Fruit fly (Drosophila melanogaster): ENCODE measurements around the gene CG11977.

Gene CG11977

DNA sequence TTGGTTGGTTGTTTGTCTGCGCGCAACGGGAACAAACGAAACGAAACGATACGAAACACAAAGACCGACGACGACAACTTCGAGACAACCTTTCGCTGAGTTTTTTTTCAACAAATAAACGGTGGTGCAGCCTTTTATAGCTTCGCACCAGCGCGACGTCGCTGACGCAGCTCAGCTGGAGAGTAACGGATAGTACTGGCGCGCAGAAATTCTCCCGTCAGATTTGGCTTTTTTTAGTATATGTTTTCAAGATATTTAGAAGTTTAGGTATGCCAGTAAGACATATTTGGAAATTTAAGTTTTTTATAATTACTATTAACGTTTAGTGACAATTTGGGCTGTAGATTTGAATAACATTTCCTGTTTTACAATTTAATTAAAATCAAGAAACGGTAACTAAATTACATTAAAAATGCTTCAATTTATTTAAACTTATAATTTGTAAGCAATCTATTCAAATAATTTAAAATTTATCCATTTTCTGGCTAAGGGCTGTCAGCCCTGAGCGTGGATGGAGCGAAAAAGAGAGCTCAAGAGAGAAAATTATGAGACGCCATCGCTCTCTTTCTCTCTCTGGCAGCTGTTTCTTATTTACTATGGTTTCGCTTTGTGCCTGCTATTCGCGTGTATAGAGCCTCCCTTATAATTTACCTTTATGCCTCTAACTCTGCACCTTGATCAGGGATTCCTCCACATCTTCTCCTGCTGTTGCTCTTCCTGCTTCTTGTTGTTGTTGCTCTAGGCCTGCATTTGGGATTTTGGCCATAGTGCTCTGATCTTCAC is 36.3 kb downstream of the CG11977 start (continued):
- TF ChIP-seq CG4360 (GFP tag; IDR thresholded peaks at IDR 0.05) (peak; percentile 94), slbo (GFP tag; IDR thresholded peaks at IDR 0.05) (peak; percentile 59; the same call in 1 of the 2 replicates), TFAM (GFP tag; optimal IDR thresholded peaks at IDR 0.05) (no peak), CG43689 (GFP tag; IDR thresholded peaks at IDR 0.05) (no peak), Dp (GFP tag; optimal IDR thresholded peaks at IDR 0.05) (peak; percentile 28), CG34224 (GFP tag; IDR thresholded peaks at IDR 0.05; ENCODE audit: partially characterized antibody) (0 out of 3 replicates have a peak, but pooled peaks have one; percentile 15), toy (GFP tag; IDR thresholded peaks at IDR 0.05) (no peak), unpg (GFP tag; optimal IDR thresholded peaks at IDR 0.05) (peak; percentile 80), zen2 (GFP tag; IDR thresholded peaks at IDR 0.05; ENCODE audit: partially characterized antibody) (no peak), CG10959 (GFP tag; IDR thresholded peaks at IDR 0.05) (no peak), Spps (tag; optimal IDR thresholded peaks at IDR 0.05) (peak; percentile 48), CG2199 (GFP tag; IDR thresholded peaks at IDR 0.05) (peak; percentile 90), Ptx1 (GFP tag; IDR thresholded peaks at IDR 0.05) (peak; percentile 71), Stat92E (GFP tag; optimal IDR thresholded peaks at IDR 0.05) (peak in 1 of 3 experiments; percentile 83), CG15601 (tag; optimal IDR thresholded peaks at IDR 0.05) (peak; percentile 85), ftz-f1 (GFP tag; optimal IDR thresholded peaks at IDR 0.05) (peak; percentile 16), sqz (GFP tag; optimal IDR thresholded peaks at IDR 0.05) (peak; percentile 97), CG14965 (GFP tag; optimal IDR thresholded peaks at IDR 0.05; ENCODE audit: borderline replicate concordance) (no peak), ac (GFP tag; optimal IDR thresholded peaks at IDR 0.05) (no peak), CG1529 (GFP tag; optimal IDR thresholded peaks at IDR 0.05) (peak; percentile 74), bbx (GFP tag; IDR thresholded peaks at IDR 0.05; ENCODE audit: partially characterized antibody) (peak; percentile 75), Myb (GFP tag; optimal IDR thresholded peaks at IDR 0.05) (peak; percentile 72), CG10321 (GFP tag; IDR thresholded peaks at IDR 0.05) (no peak), CG3726 (GFP tag; IDR thresholded peaks at IDR 0.05) (no peak), abd-A (tag; optimal IDR thresholded peaks at IDR 0.05) (peak; percentile 58), Dad (GFP tag; optimal IDR thresholded peaks at IDR 0.05) (peak; percentile 47), zfh2 (GFP tag; optimal IDR thresholded peaks at IDR 0.05) (peak; percentile 36), Pdp1 (GFP tag; optimal IDR thresholded peaks at IDR 0.05) (peak; percentile 19 to 43), peb (GFP tag; IDR thresholded peaks at IDR 0.05) (peak; percentile 42; the same call in 1 of the 2 replicates), Camta (GFP tag; optimal IDR thresholded peaks at IDR 0.05) (peak; percentile 49), CG3847 (GFP tag; IDR thresholded peaks at IDR 0.05) (peak; percentile 60; the same call in 1 of the 2 replicates), fd102C (GFP tag; optimal IDR thresholded peaks at IDR 0.05) (no peak), mam (GFP tag; optimal IDR thresholded peaks at IDR 0.05) (peak; percentile 8), CG30431 (GFP tag; optimal IDR thresholded peaks at IDR 0.05) (peak; percentile 7), da (GFP tag; optimal IDR thresholded peaks at IDR 0.05) (no peak), Atf3 (GFP tag; optimal IDR thresholded peaks at IDR 0.05) (no peak), CG10274 (GFP tag; optimal IDR thresholded peaks at IDR 0.05) (peak; percentile 45), CG7786 (GFP tag; optimal IDR thresholded peaks at IDR 0.05) (peak; percentile 3), Atf6 (GFP tag; IDR thresholded peaks at IDR 0.05) (peak; percentile 69), gcm2 (GFP tag; optimal IDR thresholded peaks at IDR 0.05) (peak; percentile 16), BEAF-32 (GFP tag; optimal IDR thresholded peaks at IDR 0.05) (peak; percentile 6), CG10431 (GFP tag; optimal IDR thresholded peaks at IDR 0.05) (peak; percentile 75), CG17568 (GFP tag; optimal IDR thresholded peaks at IDR 0.05) (peak; percentile 51), rib (GFP tag; IDR thresholded peaks at IDR 0.05) (peak; percentile 29; the same call in 1 of the 2 replicates), Gug (GFP tag; IDR thresholded peaks at IDR 0.05) (no peak), pum (GFP tag; optimal IDR thresholded peaks at IDR 0.05) (no peak), CG17361 (GFP tag; IDR thresholded peaks at IDR 0.05) (peak; percentile 94), CG12299 (tag; optimal IDR thresholded peaks at IDR 0.05) (peak; percentile 80), ewg (GFP tag; optimal IDR thresholded peaks at IDR 0.05) (peak; percentile 69)
